Worm (Caenorhabditis elegans): Measurements from ENCODE around the gene cwp-3.

DNA sequence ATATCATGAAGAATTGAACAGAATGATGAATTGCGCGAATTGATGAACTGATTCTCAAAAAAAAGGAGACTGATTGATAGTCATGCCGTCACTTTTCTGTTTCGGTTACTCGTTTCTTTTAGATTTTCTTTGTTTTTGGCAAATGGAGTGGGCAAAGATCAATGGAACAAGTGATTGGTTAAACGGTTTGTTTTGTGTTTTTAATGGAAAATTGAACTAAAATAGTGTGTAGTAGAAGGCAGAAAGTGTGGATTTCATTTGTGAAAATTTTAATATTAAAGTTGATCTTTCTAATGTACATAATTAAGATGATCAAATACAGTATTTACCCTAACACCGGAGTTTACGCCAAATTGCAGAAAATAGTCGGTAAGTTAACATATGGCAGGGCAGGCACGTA lies 2.7 kb upstream of the cwp-3 start, which contains the start of gene nas-9:
- TF ChIP-seq ceh-82 (tag; optimal IDR thresholded peaks at IDR 0.05), result no peak
- no peak for TF ChIP-seq nhr-77 (tag; optimal IDR thresholded peaks at IDR 0.05)
- no peak for TF ChIP-seq pqm-1 (tag; optimal IDR thresholded peaks at IDR 0.05)
- TF ChIP-seq nhr-11 (tag; optimal IDR thresholded peaks at IDR 0.05), result no peak
- no peak for TF ChIP-seq lin-35 (GFP tag; optimal IDR thresholded peaks at IDR 0.05)
- TF ChIP-seq elt-3 (tag; optimal IDR thresholded peaks at IDR 0.05), result peak in 1 of 6 experiments; percentile 29
- no peak for TF ChIP-seq efl-1 (optimal IDR thresholded peaks at IDR 0.05)
- no peak for TF ChIP-seq efl-1 (GFP tag; optimal IDR thresholded peaks at IDR 0.05 in 1 of 2)
- no peak for TF ChIP-seq nhr-76 (tag; optimal IDR thresholded peaks at IDR 0.05)

All from whole organism, L1 larva.